Worm (Caenorhabditis elegans) whole organism, L1 larva: ENCODE measurements around the gene rab-1.

ENCODE experiments used
- F16B12.6 ChIP-seq: fragments of 150-350 bp; optimal IDR thresholded peaks from 2 replicates; lab custom pipeline; 2014; ENCODE audit warnings: missing biosample characterization, missing genetic modification characterization
- aly-2 ChIP-seq: fragments of 150-350 bp; optimal IDR thresholded peaks from 2 replicates; lab custom pipeline; 2014; ENCODE audit warnings: missing biosample characterization, missing genetic modification characterization
- ama-1 ChIP-seq: fragments of 150-350 bp; optimal IDR thresholded peaks from 2 replicates; lab custom pipeline; 2014
- blmp-1 ChIP-seq: fragments of 150-350 bp; optimal IDR thresholded peaks from 2 replicates; lab custom pipeline; 2014; ENCODE audit warnings: missing biosample characterization, missing genetic modification characterization
- ceh-90 ChIP-seq: sonication (generic microtip); optimal IDR thresholded peaks from 2 replicates; lab custom pipeline; 2016; ENCODE audit warnings: missing genetic modification characterization, missing compliant biosample characterization
- ces-1 ChIP-seq: fragments of 150-350 bp; optimal IDR thresholded peaks from 2 replicates; lab custom pipeline; 2014; ENCODE audit warnings: missing biosample characterization, missing genetic modification reagents, missing genetic modification characterization
- dpl-1 ChIP-seq, 3 experiments: fragments of 150-350 bp in 2 of 3; sonication (generic microtip) in 1 of 3; optimal IDR thresholded peaks; 2 replicates each; lab custom pipeline; 2014 to 2017; ENCODE audit warnings: missing biosample characterization in 3 of 3, missing genetic modification characterization in 3 of 3, missing genetic modification reagents in 3 of 3
- dsc-1 ChIP-seq: sonication (generic microtip); optimal IDR thresholded peaks from 2 replicates; lab custom pipeline; 2016; ENCODE audit warnings: mild to moderate bottlenecking, missing genetic modification characterization, missing compliant biosample characterization
- efl-1 ChIP-seq, 4 experiments: fragments of 150-350 bp; optimal IDR thresholded peaks in 3 of 4; peaks in 1 of 4; 1 replicate in 1 of 4; 2 replicates in 3 of 4; lab custom pipeline; 2014; ENCODE audit warnings: missing biosample characterization in 2 of 4, missing genetic modification characterization in 2 of 4, missing genetic modification reagents in 2 of 4
- elt-3 ChIP-seq, 6 experiments: fragments of 150-350 bp in 1 of 6; sonication (generic microtip); optimal IDR thresholded peaks; 2 replicates each; lab custom pipeline; 2017 to 2018; ENCODE audit warnings: missing biosample characterization in 6 of 6, missing genetic modification characterization in 6 of 6, inconsistent platforms in 1 of 6
- fkh-10 ChIP-seq: sonication (generic microtip); optimal IDR thresholded peaks from 2 replicates; lab custom pipeline; 2017; ENCODE audit warnings: missing biosample characterization, missing genetic modification reagents, missing genetic modification characterization
- fkh-4 ChIP-seq: sonication (generic microtip); optimal IDR thresholded peaks from 2 replicates; lab custom pipeline; 2016; ENCODE audit warnings: missing compliant biosample characterization, missing genetic modification characterization, borderline replicate concordance
- fkh-8 ChIP-seq: sonication (generic microtip); optimal IDR thresholded peaks from 2 replicates; lab custom pipeline; 2016; ENCODE audit warnings: mild to moderate bottlenecking, missing genetic modification characterization, missing compliant biosample characterization
- grh-1 ChIP-seq: fragments of 200-800 bp; sonication (Bioruptor generic); IDR thresholded peaks from 2 replicates; pipeline ENCODE4 v1.3.6; 2022; ENCODE audit warnings: missing genetic modification reagents, missing genetic modification characterization, missing compliant biosample characterization
- jun-1 ChIP-seq: fragments of 150-350 bp; optimal IDR thresholded peaks from 2 replicates; lab custom pipeline; 2014; ENCODE audit warnings: missing biosample characterization, missing genetic modification reagents, missing genetic modification characterization
- lin-14 ChIP-seq: fragments of 200-800 bp; sonication (Bioruptor generic); optimal IDR thresholded peaks from 2 replicates; lab custom pipeline; 2018; ENCODE audit warnings: mild to moderate bottlenecking, missing genetic modification characterization, moderate library complexity, missing compliant biosample characterization
- lin-15B ChIP-seq: fragments of 150-350 bp; sonication (generic microtip); optimal IDR thresholded peaks from 3 replicates; lab custom pipeline; 2014; ENCODE audit warnings: missing biosample characterization, missing genetic modification characterization
- lir-3 ChIP-seq: sonication (generic microtip); optimal IDR thresholded peaks from 2 replicates; lab custom pipeline; 2016; ENCODE audit warnings: mild to moderate bottlenecking, missing genetic modification characterization, moderate library complexity, missing compliant biosample characterization; ENCODE audit not compliant: poor library complexity
- lsy-2 ChIP-seq, 2 experiments: fragments of 150-350 bp; optimal IDR thresholded peaks; 2 replicates each; lab custom pipeline; 2014; ENCODE audit warnings: missing biosample characterization in 2 of 2, missing genetic modification characterization in 2 of 2
- mep-1 ChIP-seq: fragments of 150-350 bp; optimal IDR thresholded peaks from 2 replicates; lab custom pipeline; 2014; ENCODE audit warnings: missing biosample characterization, missing genetic modification characterization
- nhr-11 ChIP-seq: fragments of 150-350 bp; optimal IDR thresholded peaks from 2 replicates; lab custom pipeline; 2014; ENCODE audit warnings: missing biosample characterization, missing genetic modification characterization
- nhr-12 ChIP-seq: sonication (generic microtip); optimal IDR thresholded peaks from 2 replicates; lab custom pipeline; 2017; ENCODE audit warnings: missing biosample characterization, missing genetic modification characterization
- nhr-19 ChIP-seq: fragments of 200-800 bp; sonication (Bioruptor generic); conservative IDR thresholded peaks from 2 replicates; pipeline ENCODE4 v1.3.6; 2022; ENCODE audit warnings: missing genetic modification characterization, missing compliant biosample characterization
- nhr-20 ChIP-seq: sonication (generic microtip); optimal IDR thresholded peaks from 2 replicates; lab custom pipeline; 2016; ENCODE audit warnings: mild to moderate bottlenecking, missing genetic modification characterization, missing compliant biosample characterization
- nhr-76 ChIP-seq: sonication (generic microtip); optimal IDR thresholded peaks from 2 replicates; lab custom pipeline; 2017; ENCODE audit warnings: missing biosample characterization, missing genetic modification characterization
- nhr-85 ChIP-seq: sonication (generic microtip); peaks from one replicate; lab custom pipeline; 2016; ENCODE audit warnings: missing genetic modification characterization, inconsistent platforms, missing compliant biosample characterization
- nhr-90 ChIP-seq: sonication (generic microtip); optimal IDR thresholded peaks from 2 replicates; lab custom pipeline; 2016; ENCODE audit warnings: mild to moderate bottlenecking, missing genetic modification characterization, missing compliant biosample characterization; ENCODE audit not compliant: poor library complexity
- skn-1 ChIP-seq: fragments of 150-350 bp; optimal IDR thresholded peaks from 2 replicates; lab custom pipeline; 2014; ENCODE audit warnings: missing biosample characterization, missing genetic modification characterization
- snpc-4 ChIP-seq: fragments of 150-350 bp; optimal IDR thresholded peaks from 2 replicates; lab custom pipeline; 2014; ENCODE audit warnings: missing biosample characterization, missing genetic modification characterization
- unc-130 ChIP-seq: fragments of 150-350 bp; optimal IDR thresholded peaks from 2 replicates; lab custom pipeline; 2017; ENCODE audit warnings: missing biosample characterization, missing genetic modification characterization, inconsistent platforms
- ztf-4 ChIP-seq: fragments of 150-350 bp; optimal IDR thresholded peaks from 2 replicates; lab custom pipeline; 2014; ENCODE audit warnings: missing biosample characterization, missing genetic modification characterization

Gene rab-1

ce11 chrV:1263939-1264823 is at the start of gene rab-1, which contains the start of gene C39F7.5 (continued):
- TF ChIP-seq nhr-20 (tag; lab: Kevin White, UChicago) (peak; percentile 50), fkh-8 (tag; lab: Kevin White, UChicago) (peak; percentile 77), dpl-1 (GFP tag; optimal IDR thresholded peaks at IDR 0.05; lab: Kevin White, UChicago) (peak; percentile 36 to 71 (median 55)), nhr-85 (peak; percentile 78), ztf-4 (tag; lab: Kevin White, UChicago) (peak; percentile 6), lin-15B (tag; lab: Kevin White, UChicago) (peak; percentile 72), dsc-1 (tag; lab: Kevin White, UChicago) (peak; percentile 27)

ce11 chrV:1313274-1313673 is 49.5 kb upstream of the rab-1 start:
- TF ChIP-seq blmp-1 (tag; lab: Kevin White, UChicago) = no peak
- no peak for TF ChIP-seq skn-1 (tag; lab: Kevin White, UChicago)
- no peak for TF ChIP-seq ces-1 (GFP tag; lab: Kevin White, UChicago)
- TF ChIP-seq ceh-90 (tag; lab: Kevin White, UChicago) = no peak
- no peak for TF ChIP-seq elt-3 (tag; optimal IDR thresholded peaks at IDR 0.05; lab: Kevin White, UChicago)
- no peak for TF ChIP-seq lsy-2 (tag; optimal IDR thresholded peaks at IDR 0.05; lab: Kevin White, UChicago)
- no peak for TF ChIP-seq efl-1 (optimal IDR thresholded peaks at IDR 0.05; lab: Kevin White, UChicago)
- TF ChIP-seq efl-1 (GFP tag; optimal IDR thresholded peaks at IDR 0.05 in 1 of 2; lab: Kevin White, UChicago) = no peak
- TF ChIP-seq mep-1 (tag; lab: Kevin White, UChicago) = no peak
- no peak for TF ChIP-seq dpl-1 (GFP tag; optimal IDR thresholded peaks at IDR 0.05; lab: Kevin White, UChicago)
- TF ChIP-seq unc-130 (tag; lab: Kevin White, UChicago) = no peak
- no peak for TF ChIP-seq fkh-10 (GFP tag; lab: Kevin White, UChicago)
- TF ChIP-seq grh-1 (GFP tag; lab: Robert Waterston, UW) = no peak

- TF ChIP-seq lir-3 (tag; lab: Kevin White, UChicago) (no peak), fkh-4 (tag; lab: Kevin White, UChicago) (peak; percentile 81), dsc-1 (tag; lab: Kevin White, UChicago) (peak; percentile 96)
Observed at ce11 chrV:1307730-1308129, 43.9 kb upstream of the rab-1 start.

- TF ChIP-seq fkh-8 (tag; lab: Kevin White, UChicago) (no peak), fkh-4 (tag; lab: Kevin White, UChicago) (no peak), ceh-90 (tag; lab: Kevin White, UChicago) (no peak), nhr-85 (no peak), nhr-12 (tag; lab: Kevin White, UChicago) (no peak), nhr-11 (tag; lab: Kevin White, UChicago) (no peak), F16B12.6 (no peak), nhr-90 (no peak), mep-1 (tag; lab: Kevin White, UChicago) (no peak), lin-14 (GFP tag; lab: Kevin White, UChicago) (no peak)
- TF ChIP-seq, all 84 proteins: peak for 0
Observed at ce11 chrV:1305846-1306245, 42.1 kb upstream of the rab-1 start.

- TF ChIP-seq nhr-19 = no peak
- TF ChIP-seq skn-1 (tag; lab: Kevin White, UChicago) = no peak
- no peak for TF ChIP-seq ceh-90 (tag; lab: Kevin White, UChicago)
- no peak for TF ChIP-seq grh-1 (GFP tag; lab: Robert Waterston, UW)
- TF ChIP-seq nhr-76 (tag; lab: Kevin White, UChicago) = no peak
- TF ChIP-seq snpc-4 = no peak
- no peak for TF ChIP-seq nhr-12 (tag; lab: Kevin White, UChicago)
- no peak for TF ChIP-seq aly-2 (tag; lab: Kevin White, UChicago)
- no peak for TF ChIP-seq jun-1 (tag; lab: Kevin White, UChicago)
- TF ChIP-seq ama-1 (lab: Kevin White, UChicago) = no peak
Observed at ce11 chrV:1302090-1302489, 38.3 kb upstream of the rab-1 start.
